Worm (Caenorhabditis elegans) whole organism, early embryonic: ENCODE measurements around the gene kat-1.

Source experiments
- B0310.2 ChIP-seq: sonication (generic microtip); optimal IDR thresholded peaks from 2 replicates; lab custom pipeline; 2016; ENCODE audit warnings: mild to moderate bottlenecking, missing genetic modification characterization, missing compliant biosample characterization
- F13C5.2 ChIP-seq: sonication (generic microtip); optimal IDR thresholded peaks from 2 replicates; lab custom pipeline; 2017; ENCODE audit warnings: mild to moderate bottlenecking, missing genetic modification characterization, inconsistent platforms, missing compliant biosample characterization
- aly-1 ChIP-seq: sonication (generic microtip); optimal IDR thresholded peaks from 2 replicates; lab custom pipeline; 2016; ENCODE audit warnings: missing genetic modification characterization, missing compliant biosample characterization
- ama-1 ChIP-seq: fragments of 150-350 bp; optimal IDR thresholded peaks from 2 replicates; lab custom pipeline; 2014
- ceh-13 ChIP-seq: fragments of 200-800 bp; sonication (Bioruptor generic); optimal IDR thresholded peaks from 2 replicates; lab custom pipeline; 2018; ENCODE audit warnings: mild to moderate bottlenecking, missing genetic modification characterization, missing compliant biosample characterization
- ceh-36 ChIP-seq: sonication (generic microtip); optimal IDR thresholded peaks from 2 replicates; lab custom pipeline; 2016; ENCODE audit warnings: missing genetic modification characterization, inconsistent platforms, missing compliant biosample characterization
- ets-7 ChIP-seq: sonication (generic microtip); optimal IDR thresholded peaks from 2 replicates; lab custom pipeline; 2016; ENCODE audit warnings: missing genotype, missing genetic modification characterization, missing compliant biosample characterization
- flt-1 ChIP-seq: fragments of 200-800 bp; sonication (Bioruptor generic); IDR thresholded peaks from 2 replicates; pipeline ENCODE4 v1.3.6; 2022; ENCODE audit warnings: missing genetic modification characterization, missing compliant biosample characterization
- hmbx-1 ChIP-seq: sonication (generic microtip); optimal IDR thresholded peaks from 2 replicates; lab custom pipeline; 2016; ENCODE audit warnings: mild to moderate bottlenecking, missing genetic modification characterization, missing compliant biosample characterization
- hmg-4 ChIP-seq: fragments of 200-800 bp; sonication (Bioruptor generic); optimal IDR thresholded peaks from 2 replicates; lab custom pipeline; 2018; ENCODE audit warnings: mild to moderate bottlenecking, missing genetic modification characterization, missing compliant biosample characterization
- hnd-1 ChIP-seq: sonication (generic microtip); optimal IDR thresholded peaks from 2 replicates; lab custom pipeline; 2016; ENCODE audit warnings: missing genetic modification characterization, missing compliant biosample characterization
- pes-1 ChIP-seq: fragments of 200-800 bp; sonication (Bioruptor generic); IDR thresholded peaks from 2 replicates; pipeline ENCODE4 v1.3.6; 2022; ENCODE audit warnings: missing genetic modification reagents, missing genetic modification characterization, missing compliant biosample characterization
- scrt-1 ChIP-seq: fragments of 200-800 bp; sonication (Bioruptor generic); IDR thresholded peaks from 2 replicates; pipeline ENCODE4 v1.3.6; 2022; ENCODE audit warnings: missing genetic modification characterization, missing compliant biosample characterization
- sea-1 ChIP-seq: fragments of 200-800 bp; sonication (Bioruptor generic); conservative IDR thresholded peaks from 2 replicates; pipeline ENCODE4 v1.3.6; 2022; ENCODE audit warnings: missing genetic modification characterization, missing compliant biosample characterization
- tbx-11 ChIP-seq: fragments of 200-800 bp; sonication (Bioruptor generic); IDR thresholded peaks from 2 replicates; pipeline ENCODE4 v1.3.6; 2022; ENCODE audit warnings: missing genetic modification characterization, missing compliant biosample characterization
- tbx-37 ChIP-seq: fragments of 200-800 bp; sonication (Bioruptor generic); conservative IDR thresholded peaks from 2 replicates; pipeline ENCODE4 v1.3.6; 2022; ENCODE audit warnings: missing genetic modification reagents, missing genetic modification characterization, missing compliant biosample characterization
- tra-4 ChIP-seq: sonication (generic microtip); optimal IDR thresholded peaks from 2 replicates; lab custom pipeline; 2017; ENCODE audit warnings: missing genetic modification characterization, missing compliant biosample characterization

Gene kat-1

DNA sequence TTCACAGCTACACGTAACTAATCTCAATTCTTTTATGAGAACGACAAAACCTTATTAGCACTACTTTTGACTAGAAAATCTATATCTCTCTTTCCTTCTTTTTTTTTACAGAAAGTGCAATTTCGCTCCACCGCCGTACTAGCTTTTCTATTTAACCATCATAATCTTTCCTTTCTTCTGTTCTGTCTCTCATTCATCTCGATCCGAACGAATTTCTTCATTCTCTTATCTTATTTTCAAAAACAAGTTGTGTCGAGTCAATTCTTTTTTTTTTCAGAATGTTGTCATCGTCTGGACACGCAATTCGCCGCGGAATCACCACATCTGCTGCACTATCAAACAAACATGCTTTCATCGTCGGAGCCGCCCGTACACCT, at the start of gene kat-1:
Gene kat-1, plus strand, starts transcription at position 278 of the 377 bp plus-strand sequence.
- no peak for TF ChIP-seq ceh-36
- TF ChIP-seq sea-1 (GFP tag; lab: Robert Waterston, UW): no peak
- TF ChIP-seq hnd-1 (tag; lab: Kevin White, UChicago): no peak
- no peak for TF ChIP-seq hmbx-1
- no peak for TF ChIP-seq tra-4
- TF ChIP-seq tbx-37 (GFP tag; lab: Robert Waterston, UW): no peak
- no peak for TF ChIP-seq ets-7 (tag; lab: Kevin White, UChicago)
- TF ChIP-seq flt-1: no peak
- no peak for TF ChIP-seq F13C5.2 (tag; lab: Kevin White, UChicago)
- TF ChIP-seq B0310.2 (tag; lab: Kevin White, UChicago): no peak
- no peak for TF ChIP-seq pes-1 (GFP tag; lab: Robert Waterston, UW)
- no peak for TF ChIP-seq hmg-4 (GFP tag; lab: Kevin White, UChicago)
- no peak for TF ChIP-seq ama-1 (lab: Kevin White, UChicago)
- no peak for TF ChIP-seq scrt-1 (GFP tag; lab: Robert Waterston, UW)
- no peak for TF ChIP-seq ceh-13
- TF ChIP-seq aly-1 (tag; lab: Kevin White, UChicago): no peak
- TF ChIP-seq tbx-11 (GFP tag; lab: Robert Waterston, UW): no peak

DNA sequence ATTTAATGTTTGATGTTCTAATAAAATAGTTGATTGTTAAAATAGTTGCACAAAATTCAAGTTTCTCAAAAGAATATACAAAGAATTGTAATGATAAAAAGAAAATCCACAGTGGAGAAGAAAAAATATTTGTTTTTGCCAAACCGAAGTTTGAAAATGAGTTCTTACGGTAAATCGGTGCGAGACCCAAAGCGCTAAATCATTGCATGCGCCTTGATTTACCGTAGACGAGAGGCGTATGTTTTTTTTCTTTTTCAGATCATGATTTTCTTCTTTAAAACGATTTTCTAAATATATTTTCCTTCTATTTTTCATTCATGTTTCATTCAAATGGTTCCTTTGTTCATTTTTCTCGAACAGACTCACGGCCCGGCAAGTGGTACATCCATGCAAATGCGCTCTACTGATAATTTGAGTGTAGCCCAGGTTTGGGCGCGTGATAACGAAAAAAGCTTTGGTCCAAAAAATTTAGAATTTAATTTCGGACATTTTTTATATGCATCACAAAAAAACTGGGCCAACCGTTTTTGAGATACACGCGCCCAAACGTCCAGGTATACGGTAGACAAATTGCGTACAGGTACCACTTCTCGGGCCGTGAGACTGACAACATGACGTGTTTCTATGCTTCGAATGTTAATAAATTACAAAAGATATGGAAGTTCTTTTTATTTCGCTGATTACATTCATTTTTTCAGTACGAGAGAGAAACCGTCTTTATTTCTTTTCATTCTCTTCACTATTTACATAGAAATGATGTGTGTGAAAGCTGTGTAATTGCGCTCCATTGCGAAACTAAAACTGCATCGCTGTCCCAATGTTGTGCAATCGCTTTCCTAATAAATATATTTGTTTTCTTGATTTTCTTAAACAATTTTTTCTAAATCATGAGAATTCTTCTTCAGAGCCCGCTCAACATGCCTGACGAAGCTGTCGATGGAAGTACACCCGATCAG, 48.4 kb upstream of the kat-1 start, which contains the start of gene znf-598:
Gene znf-598, plus strand, starts transcription at position 906 of the 956 bp plus-strand sequence.
- TF ChIP-seq tra-4 (no peak), ceh-36 (no peak), tbx-37 (GFP tag; lab: Robert Waterston, UW) (no peak), F13C5.2 (tag; lab: Kevin White, UChicago) (no peak), hmg-4 (GFP tag; lab: Kevin White, UChicago) (no peak), hmbx-1 (no peak), hnd-1 (tag; lab: Kevin White, UChicago) (no peak), tbx-11 (GFP tag; lab: Robert Waterston, UW) (no peak), sea-1 (GFP tag; lab: Robert Waterston, UW) (no peak), pes-1 (GFP tag; lab: Robert Waterston, UW) (no peak), aly-1 (tag; lab: Kevin White, UChicago) (no peak), B0310.2 (tag; lab: Kevin White, UChicago) (no peak), flt-1 (no peak), ets-7 (tag; lab: Kevin White, UChicago) (no peak), ama-1 (lab: Kevin White, UChicago) (no peak), ceh-13 (no peak), scrt-1 (GFP tag; lab: Robert Waterston, UW) (no peak)

DNA sequence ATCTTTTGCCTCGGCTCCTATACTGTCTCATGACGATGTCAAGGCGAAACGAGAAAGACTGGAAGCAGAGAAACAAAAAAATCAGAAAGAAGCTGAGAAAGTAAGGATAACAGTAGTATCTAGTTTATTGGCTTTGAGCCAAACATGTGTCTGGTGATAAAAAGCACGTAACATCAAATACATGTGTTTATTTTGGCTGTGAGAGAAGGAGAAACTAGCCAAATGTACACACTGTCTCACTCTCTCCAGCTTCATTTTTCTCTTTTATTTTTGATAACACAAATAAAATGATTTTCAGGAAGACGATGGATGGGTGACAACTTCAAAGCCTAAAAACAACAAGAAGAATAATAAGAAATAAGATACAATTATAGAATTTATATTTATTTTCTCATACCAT, 44.1 kb upstream of the kat-1 start:
- TF ChIP-seq ceh-36 (no peak), sea-1 (GFP tag; lab: Robert Waterston, UW) (no peak), ets-7 (tag; lab: Kevin White, UChicago) (no peak), pes-1 (GFP tag; lab: Robert Waterston, UW) (no peak), ceh-13 (no peak), ama-1 (lab: Kevin White, UChicago) (no peak), flt-1 (no peak), tbx-11 (GFP tag; lab: Robert Waterston, UW) (no peak), hnd-1 (tag; lab: Kevin White, UChicago) (no peak), scrt-1 (GFP tag; lab: Robert Waterston, UW) (no peak), F13C5.2 (tag; lab: Kevin White, UChicago) (no peak), B0310.2 (tag; lab: Kevin White, UChicago) (no peak), hmg-4 (GFP tag; lab: Kevin White, UChicago) (no peak), aly-1 (tag; lab: Kevin White, UChicago) (no peak), tbx-37 (GFP tag; lab: Robert Waterston, UW) (no peak), tra-4 (no peak)

DNA sequence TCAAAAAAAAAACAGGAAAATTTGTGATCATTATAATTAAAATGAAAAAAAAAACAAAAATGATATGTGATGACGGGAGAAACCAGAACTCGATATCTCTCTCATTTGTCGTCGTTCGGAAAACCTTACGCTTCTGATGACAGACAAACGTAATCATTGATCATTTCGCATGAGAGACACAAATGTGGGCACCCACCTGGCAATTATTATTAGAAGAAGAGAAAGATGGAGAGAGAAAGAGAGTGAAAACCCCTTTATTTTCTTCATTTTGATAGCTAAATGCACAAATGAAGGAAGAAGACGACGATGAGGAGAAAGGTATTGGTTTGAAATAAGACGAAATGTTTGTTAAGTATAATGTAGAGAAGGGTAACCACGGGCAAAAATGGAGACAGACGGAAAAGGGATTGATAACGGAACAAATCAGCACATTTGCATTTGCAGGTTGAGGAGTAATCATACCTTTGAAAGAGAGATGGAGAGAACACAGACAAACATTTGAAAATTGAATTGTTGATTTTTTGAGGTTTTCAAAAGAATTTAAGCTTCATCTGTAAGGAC, 42.4 kb upstream of the kat-1 start:
- TF ChIP-seq pes-1 (GFP tag; lab: Robert Waterston, UW) (no peak), tbx-37 (GFP tag; lab: Robert Waterston, UW) (no peak), B0310.2 (tag; lab: Kevin White, UChicago) (no peak), hmg-4 (GFP tag; lab: Kevin White, UChicago) (no peak), scrt-1 (GFP tag; lab: Robert Waterston, UW) (no peak), tbx-11 (GFP tag; lab: Robert Waterston, UW) (no peak), ceh-36 (no peak), ets-7 (tag; lab: Kevin White, UChicago) (no peak), hmbx-1 (no peak), hnd-1 (tag; lab: Kevin White, UChicago) (no peak), aly-1 (tag; lab: Kevin White, UChicago) (no peak), ama-1 (lab: Kevin White, UChicago) (no peak), ceh-13 (no peak), flt-1 (no peak), tra-4 (no peak), F13C5.2 (tag; lab: Kevin White, UChicago) (no peak)

DNA sequence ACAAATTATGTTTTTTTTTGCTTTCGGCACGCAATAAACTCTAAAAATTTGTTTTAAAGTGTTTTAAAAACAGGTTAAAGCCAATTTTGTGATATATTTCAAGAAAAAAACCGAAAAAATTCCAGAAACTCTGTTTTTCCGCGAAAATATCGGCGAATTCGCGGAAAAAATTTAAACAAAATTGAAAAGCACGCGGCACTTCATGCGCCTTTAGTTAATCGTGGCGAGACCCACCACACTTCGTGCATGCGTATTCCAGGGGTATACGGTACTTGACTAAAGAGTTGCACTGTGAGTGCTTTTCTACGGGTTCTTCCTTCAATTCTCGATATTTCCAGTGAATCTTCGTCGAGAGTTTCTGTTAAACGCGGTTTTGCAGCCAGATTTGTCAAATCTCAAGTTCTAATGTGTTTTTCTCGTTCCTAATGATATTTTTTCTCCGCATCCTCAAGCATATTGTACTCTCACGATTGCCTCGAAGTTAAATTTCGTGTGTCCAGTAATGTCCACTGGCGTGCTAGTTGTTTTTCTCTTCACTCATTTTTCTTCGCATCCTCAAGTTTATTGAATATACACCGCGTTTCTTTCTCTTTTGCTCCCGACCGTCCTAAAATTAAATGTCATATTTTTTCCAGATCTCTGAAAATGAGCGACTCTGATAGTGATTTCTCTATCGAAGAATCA, 35.8 kb upstream of the kat-1 start, which contains the start of gene cin-4:
Gene cin-4, plus strand, starts transcription at position 634 of the 684 bp plus-strand sequence.
- TF ChIP-seq tbx-11 (GFP tag; lab: Robert Waterston, UW) (no peak), ama-1 (lab: Kevin White, UChicago) (no peak), aly-1 (tag; lab: Kevin White, UChicago) (no peak), ceh-36 (no peak), sea-1 (GFP tag; lab: Robert Waterston, UW) (no peak), hmbx-1 (no peak), flt-1 (no peak), B0310.2 (tag; lab: Kevin White, UChicago) (no peak), ceh-13 (no peak), ets-7 (tag; lab: Kevin White, UChicago) (no peak), tbx-37 (GFP tag; lab: Robert Waterston, UW) (no peak), pes-1 (GFP tag; lab: Robert Waterston, UW) (no peak), tra-4 (no peak), hmg-4 (GFP tag; lab: Kevin White, UChicago) (no peak), scrt-1 (GFP tag; lab: Robert Waterston, UW) (no peak), hnd-1 (tag; lab: Kevin White, UChicago) (no peak), F13C5.2 (tag; lab: Kevin White, UChicago) (no peak)
